Fruit fly (Drosophila melanogaster): ENCODE measurements around the gene GstT3.
A peak's percentile ranks its signal among the peaks of the same experiment; 100 is the strongest.

Gene GstT3

DNA sequence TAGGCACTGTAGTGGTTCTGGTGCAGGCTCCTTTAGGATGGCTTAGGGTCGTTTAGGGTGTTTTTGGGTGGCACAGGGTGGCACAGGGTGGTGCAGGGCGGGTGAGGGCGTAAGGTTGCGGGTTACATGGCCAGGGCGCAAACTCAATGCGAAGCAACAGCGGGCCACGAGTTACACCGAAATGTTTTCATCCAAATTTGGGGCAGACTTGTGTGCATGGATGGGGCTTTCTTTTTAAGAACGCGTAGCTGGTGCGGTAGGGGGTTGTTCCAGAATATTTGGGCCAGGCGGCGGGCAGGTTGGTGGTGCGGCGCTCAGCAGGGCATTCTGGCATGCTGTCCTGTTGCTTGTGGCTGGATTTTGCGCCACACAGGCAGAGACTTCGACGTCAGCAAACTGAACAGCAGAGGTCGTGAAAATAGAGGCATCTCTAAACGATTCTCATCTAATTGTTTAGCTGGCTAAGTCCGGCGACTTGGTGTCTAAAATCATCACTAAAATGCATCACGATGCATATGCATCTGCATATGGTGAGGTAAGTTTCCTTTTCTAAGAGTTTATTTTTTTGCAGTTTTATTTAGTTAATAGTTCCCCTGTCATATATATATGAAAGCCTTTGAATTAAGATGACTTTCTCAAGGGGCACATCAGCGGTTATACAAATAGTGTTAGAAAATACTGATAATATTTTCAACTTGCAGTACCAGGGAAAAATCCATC is 19.2 kb upstream of the GstT3 start (continued):
- TF ChIP-seq CG1832 (GFP tag; optimal IDR thresholded peaks at IDR 0.05) (no peak), slbo (GFP tag; IDR thresholded peaks at IDR 0.05) (0 out of 2 replicates have a peak, but pooled peaks have one; percentile 11), aop (GFP tag; IDR thresholded peaks at IDR 0.05) (no peak), cg (GFP tag; optimal IDR thresholded peaks at IDR 0.05) (no peak), amos (GFP tag; IDR thresholded peaks at IDR 0.05; ENCODE audit: partially characterized antibody) (no peak), CG8290 (GFP tag; optimal IDR thresholded peaks at IDR 0.05) (no peak), CG8290 (tag; optimal IDR thresholded peaks at IDR 0.05) (no peak), CG10565 (GFP tag; optimal IDR thresholded peaks at IDR 0.05) (no peak), CG12299 (tag; optimal IDR thresholded peaks at IDR 0.05) (no peak), CG13296 (GFP tag; optimal IDR thresholded peaks at IDR 0.05) (peak; percentile 2), CG17568 (GFP tag; optimal IDR thresholded peaks at IDR 0.05) (no peak), repo (GFP tag; optimal IDR thresholded peaks at IDR 0.05) (no peak), Dfd (GFP tag; optimal IDR thresholded peaks at IDR 0.05) (no peak), Ssrp (tag; optimal IDR thresholded peaks at IDR 0.05) (no peak), CG17385 (GFP tag; optimal IDR thresholded peaks at IDR 0.05) (no peak), CHES-1-like (GFP tag; optimal IDR thresholded peaks at IDR 0.05) (no peak), Dbx (GFP tag; IDR thresholded peaks at IDR 0.05) (no peak), CG10654 (GFP tag; optimal IDR thresholded peaks at IDR 0.05) (no peak), CG1233 (GFP tag; optimal IDR thresholded peaks at IDR 0.05) (no peak), CG13894 (tag; optimal IDR thresholded peaks at IDR 0.05) (peak; percentile 41), org-1 (GFP tag; optimal IDR thresholded peaks at IDR 0.05) (no peak), NFAT (GFP tag; IDR thresholded peaks at IDR 0.05) (no peak), al (GFP tag; IDR thresholded peaks at IDR 0.05) (no peak), zfh2 (GFP tag; optimal IDR thresholded peaks at IDR 0.05) (no peak), CG10267 (tag; optimal IDR thresholded peaks at IDR 0.05) (no peak), Hr51 (GFP tag; optimal IDR thresholded peaks at IDR 0.05) (peak in 1 of 2 experiments; percentile 26), da (GFP tag; optimal IDR thresholded peaks at IDR 0.05) (no peak), twi (tag; optimal IDR thresholded peaks at IDR 0.05) (no peak), Antp (GFP tag; optimal IDR thresholded peaks at IDR 0.05) (no peak), CG6791 (GFP tag; IDR thresholded peaks at IDR 0.05; ENCODE audit: partially characterized antibody) (no peak), crp (GFP tag; optimal IDR thresholded peaks at IDR 0.05) (no peak), Sry-δ (GFP tag; optimal IDR thresholded peaks at IDR 0.05) (no peak), CG18619 (GFP tag; optimal IDR thresholded peaks at IDR 0.05) (peak; percentile 30), tap (tag; optimal IDR thresholded peaks at IDR 0.05) (no peak), inv (GFP tag; IDR thresholded peaks at IDR 0.05; ENCODE audit: partially characterized antibody) (no peak), CG7987 (GFP tag; optimal IDR thresholded peaks at IDR 0.05) (no peak), Taf1 (GFP tag; IDR thresholded peaks at IDR 0.05) (no peak), peb (GFP tag; IDR thresholded peaks at IDR 0.05) (no peak), zf30C (GFP tag; optimal IDR thresholded peaks at IDR 0.05) (no peak), CG8281 (tag; optimal IDR thresholded peaks at IDR 0.05) (no peak), abd-A (tag; optimal IDR thresholded peaks at IDR 0.05) (peak; percentile 44), Optix (GFP tag; IDR thresholded peaks at IDR 0.05) (no peak), tx (GFP tag; optimal IDR thresholded peaks at IDR 0.05) (no peak), CG8765 (GFP tag; IDR thresholded peaks at IDR 0.05) (no peak), pita (GFP tag; optimal IDR thresholded peaks at IDR 0.05) (no peak), NC2α (GFP tag; optimal IDR thresholded peaks at IDR 0.05) (no peak), Lpt (GFP tag; optimal IDR thresholded peaks at IDR 0.05) (no peak), chn (GFP tag; optimal IDR thresholded peaks at IDR 0.05) (no peak), ac (GFP tag; optimal IDR thresholded peaks at IDR 0.05) (no peak), az2 (GFP tag; optimal IDR thresholded peaks at IDR 0.05) (no peak)

Data from whole organism, embryonic.